Worm (Caenorhabditis elegans) whole organism, L4 larva: Measurements from ENCODE around the gene R04E5.7.
A peak's percentile ranks its signal among the peaks of the same experiment; 100 is the strongest.

ENCODE experiments used
- D1046.2 ChIP-seq: fragments of 200-800 bp; sonication (Bioruptor generic); IDR thresholded peaks from 2 replicates; pipeline ENCODE4 v1.3.6; 2022; ENCODE audit warnings: missing genetic modification characterization, missing compliant biosample characterization
- F49E8.2 ChIP-seq: sonication (generic microtip); optimal IDR thresholded peaks from 2 replicates; lab custom pipeline; 2016; ENCODE audit warnings: missing compliant biosample characterization, mild to moderate bottlenecking, missing genetic modification characterization, borderline replicate concordance
- Y105C5A.15 ChIP-seq: fragments of 200-800 bp; sonication (Bioruptor generic); IDR thresholded peaks from 2 replicates; pipeline ENCODE4 v1.3.6; 2022; ENCODE audit warnings: missing genetic modification characterization, missing compliant biosample characterization
- Y48G9A.11 ChIP-seq: fragments of 200-800 bp; sonication (Bioruptor generic); IDR thresholded peaks from 2 replicates; pipeline ENCODE4 v1.3.6; 2022; ENCODE audit warnings: missing genetic modification reagents, missing genetic modification characterization, missing compliant biosample characterization
- ZK337.2 ChIP-seq: fragments of 200-800 bp; sonication (Bioruptor generic); IDR thresholded peaks from 2 replicates; pipeline ENCODE4 v1.3.6; 2022; ENCODE audit warnings: missing genetic modification reagents, missing genetic modification characterization, missing compliant biosample characterization
- arid-1 ChIP-seq: fragments of 200-800 bp; sonication (Bioruptor generic); conservative IDR thresholded peaks from 2 replicates; pipeline ENCODE4 v1.3.6; 2022; ENCODE audit warnings: missing genetic modification reagents, missing genetic modification characterization, missing compliant biosample characterization
- ceh-28 ChIP-seq: fragments of 150-350 bp; optimal IDR thresholded peaks from 2 replicates; lab custom pipeline; 2014; ENCODE audit warnings: missing biosample characterization, missing genetic modification reagents, missing genetic modification characterization
- ceh-32 ChIP-seq: sonication (generic microtip); optimal IDR thresholded peaks from 2 replicates; lab custom pipeline; 2016; ENCODE audit warnings: mild to moderate bottlenecking, missing genetic modification characterization, missing compliant biosample characterization; ENCODE audit not compliant: poor library complexity
- daf-12 ChIP-seq: fragments of 150-350 bp; optimal IDR thresholded peaks from 2 replicates; lab custom pipeline; 2014; ENCODE audit warnings: missing biosample characterization, missing genetic modification reagents, missing genetic modification characterization
- daf-16 ChIP-seq, 3 experiments: sonication (generic microtip); optimal IDR thresholded peaks; 2 replicates each; lab custom pipeline; 2016 to 2017; ENCODE audit warnings: missing genetic modification characterization in 3 of 3, missing genetic modification reagents in 3 of 3, mild to moderate bottlenecking in 2 of 3, missing compliant biosample characterization in 2 of 3, missing biosample characterization in 1 of 3, moderate library complexity in 1 of 3
- daf-19 ChIP-seq: fragments of 200-800 bp; sonication (Bioruptor generic); conservative IDR thresholded peaks from 2 replicates; pipeline ENCODE4 v1.3.6; 2022; ENCODE audit warnings: missing genetic modification characterization, missing compliant biosample characterization
- daf-8 ChIP-seq: fragments of 200-800 bp; sonication (Bioruptor generic); IDR thresholded peaks from 2 replicates; pipeline ENCODE4 v1.3.6; 2022; ENCODE audit warnings: missing genetic modification characterization, missing compliant biosample characterization
- dmd-6 ChIP-seq: fragments of 200-800 bp; sonication (Bioruptor generic); IDR thresholded peaks from 2 replicates; pipeline ENCODE4 v1.3.6; 2022; ENCODE audit warnings: missing genetic modification reagents, missing genetic modification characterization, missing compliant biosample characterization
- dmd-8 ChIP-seq: fragments of 200-800 bp; sonication (Bioruptor generic); IDR thresholded peaks from 2 replicates; pipeline ENCODE4 v1.3.6; 2022; ENCODE audit warnings: missing genetic modification characterization, missing compliant biosample characterization
- duxl-1 ChIP-seq: sonication (generic microtip); optimal IDR thresholded peaks from 2 replicates; lab custom pipeline; 2016; ENCODE audit warnings: mild to moderate bottlenecking, missing genetic modification characterization, moderate library complexity, missing compliant biosample characterization; ENCODE audit not compliant: poor library complexity
- dve-1 ChIP-seq: sonication (generic microtip); optimal IDR thresholded peaks from 2 replicates; lab custom pipeline; 2017; ENCODE audit warnings: antibody characterized with exemption, mild to moderate bottlenecking, missing genetic modification characterization, missing compliant biosample characterization; ENCODE audit not compliant: insufficient read depth
- egl-27 ChIP-seq: sonication (generic microtip); optimal IDR thresholded peaks from 3 replicates; lab custom pipeline; 2017; ENCODE audit warnings: missing biosample characterization, missing genetic modification reagents, missing genetic modification characterization
- egl-43 ChIP-seq: fragments of 200-800 bp; sonication (Bioruptor generic); IDR thresholded peaks from 2 replicates; pipeline ENCODE4 v1.3.6; 2022; ENCODE audit warnings: missing genetic modification reagents, missing genetic modification characterization, missing compliant biosample characterization
- fkh-10 ChIP-seq: fragments of 150-350 bp; optimal IDR thresholded peaks from 2 replicates; lab custom pipeline; 2014; ENCODE audit warnings: missing biosample characterization, missing genetic modification reagents, missing genetic modification characterization
- fos-1 ChIP-seq: fragments of 150-350 bp; optimal IDR thresholded peaks from 2 replicates; lab custom pipeline; 2014; ENCODE audit warnings: missing biosample characterization, missing genetic modification characterization
- gei-8 ChIP-seq: fragments of 200-800 bp; sonication (Bioruptor generic); optimal IDR thresholded peaks from 2 replicates; lab custom pipeline; 2018; ENCODE audit warnings: mild to moderate bottlenecking, missing genetic modification characterization, missing compliant biosample characterization
- jun-1 ChIP-seq: fragments of 150-350 bp; optimal IDR thresholded peaks from 2 replicates; lab custom pipeline; 2014; ENCODE audit warnings: missing biosample characterization, missing genetic modification reagents, missing genetic modification characterization
- lim-7 ChIP-seq: fragments of 200-800 bp; sonication (Bioruptor generic); IDR thresholded peaks from 2 replicates; pipeline ENCODE4 v1.3.6; 2022; ENCODE audit warnings: missing genetic modification characterization, missing compliant biosample characterization
- lin-13 ChIP-seq: fragments of 150-350 bp; optimal IDR thresholded peaks from 2 replicates; lab custom pipeline; 2014; ENCODE audit warnings: missing biosample characterization, missing genetic modification reagents, missing genetic modification characterization
- lin-39 ChIP-seq: fragments of 150-350 bp; optimal IDR thresholded peaks from 2 replicates; lab custom pipeline; 2014; ENCODE audit warnings: missing biosample characterization, missing genetic modification reagents, missing genetic modification characterization
- lsy-2 ChIP-seq, 2 experiments: fragments of 150-350 bp in 1 of 2; sonication (generic microtip) in 1 of 2; optimal IDR thresholded peaks; 2 replicates each; lab custom pipeline; 2014 to 2017; ENCODE audit warnings: missing biosample characterization in 2 of 2, missing genetic modification characterization in 2 of 2
- madf-5 ChIP-seq, 2 experiments: fragments of 200-800 bp; sonication (Bioruptor generic); IDR thresholded peaks; 2 replicates each; pipeline ENCODE4 v1.3.6; 2022; ENCODE audit warnings: missing compliant biosample characterization in 2 of 2, missing genetic modification characterization in 2 of 2
- madf-9 ChIP-seq: fragments of 200-800 bp; sonication (Bioruptor generic); conservative IDR thresholded peaks from 2 replicates; pipeline ENCODE4 v1.3.6; 2022; ENCODE audit warnings: missing genetic modification reagents, missing genetic modification characterization, missing compliant biosample characterization
- mep-1 ChIP-seq: fragments of 150-350 bp; sonication (generic microtip); optimal IDR thresholded peaks from 3 replicates; lab custom pipeline; 2014; ENCODE audit warnings: missing biosample characterization, missing genetic modification characterization
- mes-2 ChIP-seq: sonication (generic microtip); optimal IDR thresholded peaks from 2 replicates; lab custom pipeline; 2016; ENCODE audit warnings: missing genotype, mild to moderate bottlenecking, missing genetic modification characterization, missing compliant biosample characterization; ENCODE audit not compliant: poor library complexity, severe bottlenecking
- mxl-2 ChIP-seq: fragments of 200-800 bp; sonication (Bioruptor generic); conservative IDR thresholded peaks from 2 replicates; pipeline ENCODE4 v1.3.6; 2022; ENCODE audit warnings: missing genetic modification reagents, missing genetic modification characterization, missing compliant biosample characterization
- mxl-3 ChIP-seq: fragments of 200-800 bp; sonication (Bioruptor generic); optimal IDR thresholded peaks from 2 replicates; lab custom pipeline; 2018; ENCODE audit warnings: mild to moderate bottlenecking, missing genetic modification characterization, missing compliant biosample characterization
- nhr-28 ChIP-seq: fragments of 150-350 bp; optimal IDR thresholded peaks from 2 replicates; lab custom pipeline; 2014; ENCODE audit warnings: missing biosample characterization, missing genetic modification characterization
- nhr-41 ChIP-seq: fragments of 200-800 bp; sonication (Bioruptor generic); IDR thresholded peaks from 2 replicates; pipeline ENCODE4 v1.3.6; 2022; ENCODE audit warnings: missing genetic modification reagents, missing genetic modification characterization, missing compliant biosample characterization
- nhr-42 ChIP-seq: fragments of 200-800 bp; sonication (Bioruptor generic); IDR thresholded peaks from 2 replicates; pipeline ENCODE4 v1.3.6; 2022; ENCODE audit warnings: missing genetic modification characterization, missing compliant biosample characterization
- nhr-48 ChIP-seq: sonication (generic microtip); optimal IDR thresholded peaks from 2 replicates; lab custom pipeline; 2016; ENCODE audit warnings: mild to moderate bottlenecking, missing genetic modification characterization, missing compliant biosample characterization
- nhr-6 ChIP-seq: fragments of 150-350 bp; optimal IDR thresholded peaks from 2 replicates; lab custom pipeline; 2014; ENCODE audit warnings: missing biosample characterization, missing genetic modification characterization
- pqm-1 ChIP-seq: sonication (generic microtip); optimal IDR thresholded peaks from 2 replicates; lab custom pipeline; 2017; ENCODE audit warnings: missing biosample characterization, missing genetic modification characterization
- set-16 ChIP-seq: fragments of 200-800 bp; sonication (Bioruptor generic); IDR thresholded peaks from 2 replicates; pipeline ENCODE4 v1.3.6; 2022; ENCODE audit warnings: missing genetic modification reagents, missing genetic modification characterization, missing compliant biosample characterization
- skn-1 ChIP-seq: fragments of 150-350 bp; optimal IDR thresholded peaks from 2 replicates; lab custom pipeline; 2014; ENCODE audit warnings: missing biosample characterization, missing genetic modification characterization
- snpc-1.2 ChIP-seq: fragments of 200-800 bp; sonication (Bioruptor generic); IDR thresholded peaks from 2 replicates; pipeline ENCODE4 v1.3.6; 2022; ENCODE audit warnings: missing genetic modification reagents, missing genetic modification characterization, missing compliant biosample characterization
- tra-1 ChIP-seq: fragments of 200-800 bp; sonication (Bioruptor generic); IDR thresholded peaks from 2 replicates; pipeline ENCODE4 v1.3.6; 2022; ENCODE audit warnings: missing genetic modification reagents, missing genetic modification characterization, missing compliant biosample characterization
- unc-130 ChIP-seq: sonication (generic microtip); optimal IDR thresholded peaks from 2 replicates; lab custom pipeline; 2016; ENCODE audit warnings: missing genetic modification reagents, missing genetic modification characterization, missing compliant biosample characterization
- zfp-3 ChIP-seq: fragments of 200-800 bp; sonication (Bioruptor generic); conservative IDR thresholded peaks from 2 replicates; pipeline ENCODE4 v1.3.6; 2022; ENCODE audit warnings: missing genetic modification reagents, missing genetic modification characterization, missing compliant biosample characterization
- zip-11 ChIP-seq: fragments of 200-800 bp; sonication (Bioruptor generic); IDR thresholded peaks from 2 replicates; pipeline ENCODE4 v1.3.6; 2022; ENCODE audit warnings: missing genetic modification characterization, missing compliant biosample characterization
- ztf-11 ChIP-seq: fragments of 150-350 bp; optimal IDR thresholded peaks from 2 replicates; lab custom pipeline; 2014; ENCODE audit warnings: missing biosample characterization, missing genetic modification characterization

Gene R04E5.7

DNA sequence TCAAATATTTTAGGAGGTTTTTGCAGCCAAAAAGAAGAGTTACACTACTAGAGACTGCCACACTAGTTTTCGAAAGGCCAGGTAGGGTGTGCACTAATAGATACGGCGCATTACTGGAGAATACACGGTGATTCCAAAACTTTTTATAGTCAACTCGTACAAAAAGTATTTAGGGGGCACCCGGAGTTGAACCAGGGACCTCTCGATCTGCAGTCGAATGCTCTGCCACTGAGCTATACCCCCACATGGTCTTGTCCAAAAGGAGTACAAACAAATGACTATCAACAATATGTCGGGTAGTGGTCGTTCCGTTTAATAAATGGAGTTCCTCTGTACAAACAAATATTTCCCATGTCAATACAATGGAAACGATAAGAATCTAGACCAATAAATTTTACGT, 20.9 kb upstream of the R04E5.7 start (continued):
- TF ChIP-seq lsy-2 (tag; optimal IDR thresholded peaks at IDR 0.05; lab: Kevin White, UChicago), result no peak
- no peak for TF ChIP-seq ceh-32 (tag; lab: Kevin White, UChicago)
- no peak for TF ChIP-seq daf-8 (GFP tag; lab: Robert Waterston, UW)
- TF ChIP-seq daf-12, result no peak
- no peak for TF ChIP-seq daf-16 (GFP tag; optimal IDR thresholded peaks at IDR 0.05; lab: Kevin White, UChicago)
- peak; percentile 53 for TF ChIP-seq daf-16 (tag; optimal IDR thresholded peaks at IDR 0.05; lab: Kevin White, UChicago)
- no peak for TF ChIP-seq ztf-11 (tag; lab: Kevin White, UChicago)
- no peak for TF ChIP-seq D1046.2 (GFP tag; lab: Robert Waterston, UW)
- TF ChIP-seq snpc-1.2 (GFP tag; lab: Robert Waterston, UW), result no peak; the same call in none of the 2 replicates
- TF ChIP-seq skn-1 (tag; lab: Kevin White, UChicago), result no peak
- TF ChIP-seq gei-8 (GFP tag; lab: Kevin White, UChicago), result peak; percentile 23
- TF ChIP-seq madf-5 (GFP tag; IDR thresholded peaks at IDR 0.05; lab: Robert Waterston, UW), result no peak
- no peak for TF ChIP-seq fos-1
- TF ChIP-seq unc-130, result no peak
- TF ChIP-seq nhr-28 (tag; lab: Kevin White, UChicago), result peak; percentile 23
- 0 out of 2 replicates have a peak, but pooled peaks have one; percentile 45 for TF ChIP-seq daf-19
- TF ChIP-seq F49E8.2 (tag; lab: Kevin White, UChicago), result no peak
- peak; percentile 71; the same call in 1 of the 2 replicates for TF ChIP-seq arid-1 (GFP tag; lab: Robert Waterston, UW)
- TF ChIP-seq nhr-42 (GFP tag; lab: Robert Waterston, UW), result no peak
- peak; percentile 34; the same call in 1 of the 2 replicates for TF ChIP-seq mxl-2 (GFP tag; lab: Robert Waterston, UW)
- TF ChIP-seq ZK337.2 (GFP tag; lab: Robert Waterston, UW), result no peak
- no peak for TF ChIP-seq lin-13 (GFP tag; lab: Kevin White, UChicago)
- no peak for TF ChIP-seq ceh-28 (tag; lab: Kevin White, UChicago)
- peak; percentile 66; the same call in 1 of the 2 replicates for TF ChIP-seq tra-1
- no peak for TF ChIP-seq lin-39 (tag; lab: Kevin White, UChicago)
- peak; percentile 45; the same call in 1 of the 2 replicates for TF ChIP-seq zfp-3
- TF ChIP-seq dve-1, result peak; percentile 57
- TF ChIP-seq fkh-10 (GFP tag; lab: Kevin White, UChicago), result no peak
- TF ChIP-seq madf-9 (GFP tag; lab: Robert Waterston, UW), result peak; percentile 37; the same call in 1 of the 2 replicates
- TF ChIP-seq nhr-48 (tag; lab: Kevin White, UChicago), result no peak
- 0 out of 2 replicates have a peak, but pooled peaks have one; percentile 11 for TF ChIP-seq Y48G9A.11 (GFP tag; lab: Robert Waterston, UW)
- TF ChIP-seq nhr-6 (tag; lab: Kevin White, UChicago), result peak; percentile 6
- no peak for TF ChIP-seq mxl-3 (GFP tag; lab: Kevin White, UChicago)
- TF ChIP-seq nhr-41 (GFP tag; lab: Robert Waterston, UW), result peak; percentile 72
- TF ChIP-seq set-16 (GFP tag; lab: Robert Waterston, UW), result no peak
- TF ChIP-seq duxl-1 (tag; lab: Kevin White, UChicago), result no peak
- TF ChIP-seq egl-27, result no peak
- peak; percentile 47 for TF ChIP-seq dmd-6 (GFP tag; lab: Robert Waterston, UW)
- no peak for TF ChIP-seq jun-1
- no peak for TF ChIP-seq zip-11
- TF ChIP-seq mes-2 (tag; lab: Kevin White, UChicago), result peak; percentile 60
- peak; percentile 78 for TF ChIP-seq egl-43
- TF ChIP-seq lim-7 (GFP tag; lab: Robert Waterston, UW), result peak; percentile 82
- TF ChIP-seq dmd-8 (GFP tag; lab: Robert Waterston, UW), result peak; percentile 72; the same call in 1 of the 2 replicates
- peak; percentile 81; the same call in 1 of the 2 replicates for TF ChIP-seq Y105C5A.15 (GFP tag; lab: Robert Waterston, UW)
- TF ChIP-seq pqm-1, result no peak
- peak; percentile 23 for TF ChIP-seq mep-1 (tag; lab: Kevin White, UChicago)
